Worm (Caenorhabditis elegans) whole organism, L4 larva: Measurements from ENCODE around the gene C02G6.2.
A peak's percentile ranks its signal among the peaks of the same experiment; 100 is the strongest.

Source experiments
- D1046.2 ChIP-seq: fragments of 200-800 bp; sonication (Bioruptor generic); IDR thresholded peaks from 2 replicates; pipeline ENCODE4 v1.3.6; 2022; ENCODE audit warnings: missing genetic modification characterization, missing compliant biosample characterization
- F10B5.3 ChIP-seq: sonication (generic microtip); optimal IDR thresholded peaks from 2 replicates; lab custom pipeline; 2016; ENCODE audit warnings: mild to moderate bottlenecking, missing genetic modification characterization, missing compliant biosample characterization
- F49E8.2 ChIP-seq: sonication (generic microtip); optimal IDR thresholded peaks from 2 replicates; lab custom pipeline; 2016; ENCODE audit warnings: missing compliant biosample characterization, mild to moderate bottlenecking, missing genetic modification characterization, borderline replicate concordance
- T20F7.1 ChIP-seq: fragments of 200-800 bp; sonication (Bioruptor generic); optimal IDR thresholded peaks from 2 replicates; lab custom pipeline; 2018; ENCODE audit warnings: mild to moderate bottlenecking, missing genetic modification characterization, missing compliant biosample characterization
- T26A8.4 ChIP-seq: fragments of 200-800 bp; sonication (Bioruptor generic); IDR thresholded peaks from 2 replicates; pipeline ENCODE4 v1.3.6; 2022; ENCODE audit warnings: missing genetic modification characterization, missing compliant biosample characterization
- ama-1 ChIP-seq: fragments of 150-350 bp; optimal IDR thresholded peaks from 2 replicates; lab custom pipeline; 2014; ENCODE audit warnings: inconsistent platforms, mixed read lengths
- ceh-62 ChIP-seq: sonication (generic microtip); optimal IDR thresholded peaks from 2 replicates; lab custom pipeline; 2017; ENCODE audit warnings: missing biosample characterization, missing genetic modification characterization
- cey-2 ChIP-seq: sonication (generic microtip); optimal IDR thresholded peaks from 3 replicates; lab custom pipeline; 2017; ENCODE audit warnings: missing genetic modification characterization, mild to moderate bottlenecking, missing compliant biosample characterization, antibody characterized with exemption, borderline replicate concordance; ENCODE audit not compliant: insufficient read depth
- dmd-9 ChIP-seq: fragments of 200-800 bp; sonication (Bioruptor generic); IDR thresholded peaks from 2 replicates; pipeline ENCODE4 v1.3.6; 2022; ENCODE audit warnings: missing genetic modification reagents, missing genetic modification characterization, missing compliant biosample characterization
- duxl-1 ChIP-seq: sonication (generic microtip); optimal IDR thresholded peaks from 2 replicates; lab custom pipeline; 2016; ENCODE audit warnings: mild to moderate bottlenecking, missing genetic modification characterization, moderate library complexity, missing compliant biosample characterization; ENCODE audit not compliant: poor library complexity
- egl-43 ChIP-seq: fragments of 200-800 bp; sonication (Bioruptor generic); IDR thresholded peaks from 2 replicates; pipeline ENCODE4 v1.3.6; 2022; ENCODE audit warnings: missing genetic modification reagents, missing genetic modification characterization, missing compliant biosample characterization
- fkh-10 ChIP-seq: fragments of 150-350 bp; optimal IDR thresholded peaks from 2 replicates; lab custom pipeline; 2014; ENCODE audit warnings: missing biosample characterization, missing genetic modification reagents, missing genetic modification characterization
- hif-1 ChIP-seq, 2 experiments: sonication (generic microtip); optimal IDR thresholded peaks; 2 replicates each; lab custom pipeline; 2016 to 2017; ENCODE audit warnings: missing compliant biosample characterization in 2 of 2, missing genetic modification characterization in 2 of 2, missing genetic modification reagents in 2 of 2, missing genotype in 2 of 2, mild to moderate bottlenecking in 1 of 2
- hlh-11 ChIP-seq: fragments of 200-800 bp; sonication (Bioruptor generic); optimal IDR thresholded peaks from 2 replicates; lab custom pipeline; 2018; ENCODE audit warnings: mild to moderate bottlenecking, missing genetic modification characterization, missing compliant biosample characterization
- lin-13 ChIP-seq: fragments of 150-350 bp; optimal IDR thresholded peaks from 2 replicates; lab custom pipeline; 2014; ENCODE audit warnings: missing biosample characterization, missing genetic modification reagents, missing genetic modification characterization
- lin-38 ChIP-seq: fragments of 200-800 bp; sonication (Bioruptor generic); IDR thresholded peaks from 2 replicates; pipeline ENCODE4 v1.3.6; 2022; ENCODE audit warnings: missing genetic modification reagents, missing genetic modification characterization, missing compliant biosample characterization
- madf-5 ChIP-seq, 2 experiments: fragments of 200-800 bp; sonication (Bioruptor generic); IDR thresholded peaks; 2 replicates each; pipeline ENCODE4 v1.3.6; 2022; ENCODE audit warnings: missing compliant biosample characterization in 2 of 2, missing genetic modification characterization in 2 of 2
- mdt-29 ChIP-seq: fragments of 200-800 bp; sonication (Bioruptor generic); IDR thresholded peaks from 2 replicates; pipeline ENCODE4 v1.3.6; 2022; ENCODE audit warnings: missing genetic modification reagents, missing genetic modification characterization, missing compliant biosample characterization
- mes-2 ChIP-seq: sonication (generic microtip); optimal IDR thresholded peaks from 2 replicates; lab custom pipeline; 2016; ENCODE audit warnings: missing genotype, mild to moderate bottlenecking, missing genetic modification characterization, missing compliant biosample characterization; ENCODE audit not compliant: poor library complexity, severe bottlenecking
- mxl-2 ChIP-seq: fragments of 200-800 bp; sonication (Bioruptor generic); conservative IDR thresholded peaks from 2 replicates; pipeline ENCODE4 v1.3.6; 2022; ENCODE audit warnings: missing genetic modification reagents, missing genetic modification characterization, missing compliant biosample characterization
- nhr-11 ChIP-seq: fragments of 150-350 bp; optimal IDR thresholded peaks from 2 replicates; lab custom pipeline; 2014; ENCODE audit warnings: missing biosample characterization, missing genetic modification characterization
- nhr-111 ChIP-seq: fragments of 200-800 bp; sonication (Bioruptor generic); optimal IDR thresholded peaks from 2 replicates; lab custom pipeline; 2018; ENCODE audit warnings: mild to moderate bottlenecking, missing genetic modification characterization, missing compliant biosample characterization
- nhr-42 ChIP-seq: fragments of 200-800 bp; sonication (Bioruptor generic); IDR thresholded peaks from 2 replicates; pipeline ENCODE4 v1.3.6; 2022; ENCODE audit warnings: missing genetic modification characterization, missing compliant biosample characterization
- nhr-6 ChIP-seq: fragments of 150-350 bp; optimal IDR thresholded peaks from 2 replicates; lab custom pipeline; 2014; ENCODE audit warnings: missing biosample characterization, missing genetic modification characterization
- sdz-12 ChIP-seq: fragments of 200-800 bp; sonication (Bioruptor generic); optimal IDR thresholded peaks from 2 replicates; lab custom pipeline; 2018; ENCODE audit warnings: mild to moderate bottlenecking, missing genetic modification characterization, missing compliant biosample characterization
- set-16 ChIP-seq: fragments of 200-800 bp; sonication (Bioruptor generic); IDR thresholded peaks from 2 replicates; pipeline ENCODE4 v1.3.6; 2022; ENCODE audit warnings: missing genetic modification reagents, missing genetic modification characterization, missing compliant biosample characterization
- snpc-1.2 ChIP-seq: fragments of 200-800 bp; sonication (Bioruptor generic); IDR thresholded peaks from 2 replicates; pipeline ENCODE4 v1.3.6; 2022; ENCODE audit warnings: missing genetic modification reagents, missing genetic modification characterization, missing compliant biosample characterization
- spr-1 ChIP-seq: sonication (generic microtip); optimal IDR thresholded peaks from 2 replicates; lab custom pipeline; 2016; ENCODE audit warnings: mild to moderate bottlenecking, missing genetic modification characterization, missing compliant biosample characterization
- unc-130 ChIP-seq: sonication (generic microtip); optimal IDR thresholded peaks from 2 replicates; lab custom pipeline; 2016; ENCODE audit warnings: missing genetic modification reagents, missing genetic modification characterization, missing compliant biosample characterization
- unc-39 ChIP-seq: sonication (generic microtip); optimal IDR thresholded peaks from 2 replicates; lab custom pipeline; 2017; ENCODE audit warnings: missing biosample characterization, missing genetic modification characterization
- zag-1 ChIP-seq: fragments of 150-350 bp; optimal IDR thresholded peaks from 2 replicates; lab custom pipeline; 2014; ENCODE audit warnings: missing biosample characterization, missing genetic modification characterization
- zfp-2 ChIP-seq: sonication (generic microtip); optimal IDR thresholded peaks from 2 replicates; lab custom pipeline; 2016; ENCODE audit warnings: mild to moderate bottlenecking, missing genetic modification characterization, missing compliant biosample characterization
- ztf-7 ChIP-seq: fragments of 150-350 bp; optimal IDR thresholded peaks from 2 replicates; lab custom pipeline; 2014; ENCODE audit warnings: missing biosample characterization, missing genetic modification characterization

C02G6.2 gene

ce11 chrV:5917707-5918106, 45.8 kb downstream of the C02G6.2 start, which contains the start of gene lrpr-1 (continued):
- TF ChIP-seq fkh-10 (GFP tag; lab: Kevin White, UChicago), result peak; percentile 3
- no peak for TF ChIP-seq nhr-111 (GFP tag; lab: Kevin White, UChicago)
- TF ChIP-seq dmd-9 (GFP tag; lab: Robert Waterston, UW), result peak; percentile 91
- TF ChIP-seq lin-38 (GFP tag; lab: Robert Waterston, UW), result no peak
- TF ChIP-seq nhr-6 (tag; lab: Kevin White, UChicago), result peak; percentile 75
- TF ChIP-seq duxl-1 (tag; lab: Kevin White, UChicago), result peak; percentile 38
- TF ChIP-seq unc-39 (tag; lab: Kevin White, UChicago), result no peak
- peak; percentile 81 for TF ChIP-seq T20F7.1
- TF ChIP-seq ceh-62 (tag; lab: Kevin White, UChicago), result no peak
- TF ChIP-seq zfp-2, result no peak
- TF ChIP-seq F49E8.2 (tag; lab: Kevin White, UChicago), result peak; percentile 52
- no peak for TF ChIP-seq egl-43 (GFP tag; lab: Robert Waterston, UW)
- peak in 1 of 2 experiments; percentile 92 for TF ChIP-seq hif-1 (tag; optimal IDR thresholded peaks at IDR 0.05; lab: Kevin White, UChicago)
- TF ChIP-seq mxl-2 (GFP tag; lab: Robert Waterston, UW), result 0 out of 2 replicates have a peak, but pooled peaks have one; percentile 49
- peak; percentile 55 for TF ChIP-seq F10B5.3 (tag; lab: Kevin White, UChicago)
- TF ChIP-seq lin-13, result peak; percentile 12
- TF ChIP-seq madf-5 (GFP tag; IDR thresholded peaks at IDR 0.05; lab: Robert Waterston, UW), result 0 out of 4 replicates have a peak, but pooled peaks of 1 of the 2 experiments have one; percentile 81
- no peak for TF ChIP-seq ztf-7 (tag; lab: Kevin White, UChicago)
- TF ChIP-seq zag-1, result no peak
- TF ChIP-seq nhr-11, result peak; percentile 43

- TF ChIP-seq ama-1 (lab: Kevin White, UChicago), result no peak
- no peak for TF ChIP-seq mes-2
- no peak for TF ChIP-seq T26A8.4 (GFP tag; lab: Robert Waterston, UW)
- no peak for TF ChIP-seq lin-13
- TF ChIP-seq snpc-1.2, result no peak
- no peak for TF ChIP-seq D1046.2 (GFP tag; lab: Robert Waterston, UW)
- no peak for TF ChIP-seq F10B5.3 (tag; lab: Kevin White, UChicago)
- no peak for TF ChIP-seq nhr-42 (GFP tag; lab: Robert Waterston, UW)
- TF ChIP-seq, all 104 proteins: peak for 0
Measured at ce11 chrV:5919887-5920286, 48.0 kb downstream of the C02G6.2 start, which contains the start of gene C04E6.12. Gene C04E6.12, minus strand, starts transcription at chrV:5919987.

ce11 chrV:5921761-5922160, 49.9 kb downstream of the C02G6.2 start:
- no peak for TF ChIP-seq ceh-62 (tag; lab: Kevin White, UChicago)
- TF ChIP-seq F10B5.3 (tag; lab: Kevin White, UChicago), result no peak
- TF ChIP-seq cey-2 (tag; lab: Kevin White, UChicago), result no peak
- no peak for TF ChIP-seq mdt-29
- TF ChIP-seq mxl-2 (GFP tag; lab: Robert Waterston, UW), result no peak

ce11 chrV:5922236-5922635, 50.4 kb downstream of the C02G6.2 start, which contains the start of gene srsx-18:
Gene srsx-18, plus strand, starts transcription at chrV:5922536.
- TF ChIP-seq spr-1 (tag; lab: Kevin White, UChicago), result no peak
- TF ChIP-seq unc-130 (GFP tag; lab: Kevin White, UChicago), result no peak
- TF ChIP-seq hlh-11 (tag; lab: Kevin White, UChicago), result no peak
- no peak for TF ChIP-seq set-16 (GFP tag; lab: Robert Waterston, UW)
- no peak for TF ChIP-seq sdz-12 (GFP tag; lab: Kevin White, UChicago)
- no peak for TF ChIP-seq mxl-2 (GFP tag; lab: Robert Waterston, UW)
